Worm (Caenorhabditis elegans) whole organism, late embryonic: ENCODE measurements around the gene F15G9.6.

Source experiments
- K02D7.2 ChIP-seq: sonication (generic microtip); optimal IDR thresholded peaks from 2 replicates; lab custom pipeline; 2017; ENCODE audit warnings: mild to moderate bottlenecking, missing genetic modification characterization, missing compliant biosample characterization
- ama-1 ChIP-seq: fragments of 150-350 bp; optimal IDR thresholded peaks from 2 replicates; lab custom pipeline; 2014
- ceh-14 ChIP-seq: sonication (generic microtip); optimal IDR thresholded peaks from 2 replicates; lab custom pipeline; 2016; ENCODE audit warnings: missing genotype, missing genetic modification characterization, missing compliant biosample characterization
- fax-1 ChIP-seq: sonication (generic microtip); optimal IDR thresholded peaks from 2 replicates; lab custom pipeline; 2016; ENCODE audit warnings: missing genotype, missing genetic modification characterization, missing compliant biosample characterization
- hlh-6 ChIP-seq: sonication (generic microtip); optimal IDR thresholded peaks from 2 replicates; lab custom pipeline; 2016; ENCODE audit warnings: missing genotype, missing genetic modification characterization, missing compliant biosample characterization
- lim-6 ChIP-seq: sonication (generic microtip); optimal IDR thresholded peaks from 2 replicates; lab custom pipeline; 2016; ENCODE audit warnings: missing genetic modification characterization, missing compliant biosample characterization
- nhr-232 ChIP-seq: sonication (generic microtip); optimal IDR thresholded peaks from 2 replicates; lab custom pipeline; 2016; ENCODE audit warnings: missing genetic modification characterization, missing compliant biosample characterization
- pag-3 ChIP-seq: sonication (generic microtip); optimal IDR thresholded peaks from 2 replicates; lab custom pipeline; 2016; ENCODE audit warnings: missing compliant biosample characterization, missing genetic modification characterization, borderline replicate concordance
- rnt-1 ChIP-seq: sonication (generic microtip); optimal IDR thresholded peaks from 2 replicates; lab custom pipeline; 2016; ENCODE audit warnings: missing genetic modification characterization, missing compliant biosample characterization
- unc-86 ChIP-seq: sonication (generic microtip); optimal IDR thresholded peaks from 2 replicates; lab custom pipeline; 2016; ENCODE audit warnings: missing genetic modification characterization, missing compliant biosample characterization
- zip-5 ChIP-seq: sonication (generic microtip); optimal IDR thresholded peaks from 2 replicates; lab custom pipeline; 2016; ENCODE audit warnings: missing genetic modification characterization, missing compliant biosample characterization

DNA sequence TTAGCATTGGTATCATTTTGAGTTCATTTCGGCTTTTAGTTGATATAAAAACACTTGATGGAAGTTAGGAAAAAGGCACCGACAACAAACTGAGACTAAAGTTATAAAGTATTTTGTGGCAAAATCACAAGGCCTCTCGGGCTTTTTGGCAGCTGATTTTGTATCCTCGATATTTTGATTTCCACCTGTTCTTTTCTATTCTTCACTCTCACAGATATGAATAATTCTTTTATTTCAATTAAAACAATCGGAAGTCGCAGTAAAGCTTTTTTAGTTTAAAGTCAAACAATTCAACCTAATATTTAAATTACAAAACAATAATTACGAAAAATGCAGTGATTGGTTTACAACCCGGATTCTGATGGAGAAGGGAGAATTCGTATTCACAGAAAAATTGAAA, 51.7 kb downstream of the F15G9.6 start, which contains the start of gene T09B9.3:
- TF ChIP-seq nhr-232 (tag; lab: Kevin White, UChicago) (no peak), ama-1 (no peak), pag-3 (tag; lab: Kevin White, UChicago) (no peak), K02D7.2 (tag; lab: Kevin White, UChicago) (no peak), zip-5 (tag; lab: Kevin White, UChicago) (no peak), unc-86 (no peak), rnt-1 (tag; lab: Kevin White, UChicago) (no peak), lim-6 (tag; lab: Kevin White, UChicago) (no peak), ceh-14 (tag; lab: Kevin White, UChicago) (no peak), hlh-6 (tag; lab: Kevin White, UChicago) (no peak), fax-1 (tag; lab: Kevin White, UChicago) (no peak)
